Worm (Caenorhabditis elegans): ENCODE results near the gene F19C7.3.

- TF ChIP-seq him-1 (tag; optimal IDR thresholded peaks at IDR 0.05) (no peak), W03F9.2 (tag; optimal IDR thresholded peaks at IDR 0.05) (no peak), dao-5 (tag; optimal IDR thresholded peaks at IDR 0.05) (no peak)
These were observed 42.4 kb downstream of the F19C7.3 start for ce11 chrIV:4639352-4639751.
